Fruit fly (Drosophila melanogaster) whole organism, embryonic: ENCODE measurements around the gene CG13931.

Experiments
- BtbVII ChIP-seq: fragments of 200-800 bp; sonication (Bioruptor generic); optimal IDR thresholded peaks from 3 replicates; lab custom pipeline; 2017; ENCODE audit warnings: missing biosample characterization, mild to moderate bottlenecking, missing genetic modification characterization
- CG11456 ChIP-seq: fragments of 200-800 bp; sonication (Bioruptor generic); IDR thresholded peaks from 3 replicates; pipeline ENCODE4 v1.3.6; 2022; ENCODE audit warnings: missing biosample characterization, missing genetic modification characterization
- CG12104 ChIP-seq: fragments of 200-800 bp; sonication (Bioruptor generic); optimal IDR thresholded peaks from 3 replicates; lab custom pipeline; 2016; ENCODE audit warnings: missing biosample characterization, missing genetic modification characterization
- CG12391 ChIP-seq: fragments of 200-800 bp; sonication (Bioruptor generic); optimal IDR thresholded peaks from 3 replicates; lab custom pipeline; 2018; ENCODE audit warnings: missing biosample characterization, mild to moderate bottlenecking, missing genetic modification characterization, moderate library complexity
- CG14014 ChIP-seq: fragments of 200-800 bp; sonication (Bioruptor generic); IDR thresholded peaks from 2 replicates; pipeline ENCODE4 v1.3.6; 2022; ENCODE audit warnings: missing biosample characterization, missing genetic modification characterization
- CG15479 ChIP-seq: fragments of 200-800 bp; sonication (Bioruptor generic); optimal IDR thresholded peaks from 3 replicates; lab custom pipeline; 2019; ENCODE audit warnings: missing biosample characterization, mild to moderate bottlenecking, missing genetic modification characterization, moderate library complexity
- CG15696 ChIP-seq: fragments of 200-800 bp; sonication (Bioruptor generic); optimal IDR thresholded peaks from 2 replicates; lab custom pipeline; 2019; ENCODE audit warnings: missing biosample characterization, mild to moderate bottlenecking, missing genetic modification characterization, moderate library complexity
- CG1647 ChIP-seq: fragments of 200-800 bp; sonication (Bioruptor generic); optimal IDR thresholded peaks from 3 replicates; lab custom pipeline; 2016; ENCODE audit warnings: missing biosample characterization, missing genetic modification characterization
- CG17912 ChIP-seq: fragments of 200-800 bp; sonication (Bioruptor generic); optimal IDR thresholded peaks from 2 replicates; lab custom pipeline; 2018; ENCODE audit warnings: missing biosample characterization, mild to moderate bottlenecking, missing genetic modification characterization
- CG2678 ChIP-seq: fragments of 200-800 bp; sonication (Bioruptor generic); optimal IDR thresholded peaks from 3 replicates; lab custom pipeline; 2019; ENCODE audit warnings: missing biosample characterization, mild to moderate bottlenecking, missing genetic modification characterization, moderate library complexity
- CG2889 ChIP-seq: fragments of 200-800 bp; sonication (Bioruptor generic); IDR thresholded peaks from 3 replicates; pipeline ENCODE4 v1.3.6; 2022; ENCODE audit warnings: missing biosample characterization, missing genetic modification characterization
- CG34376 ChIP-seq: fragments of 200-800 bp; sonication (Bioruptor generic); optimal IDR thresholded peaks from 2 replicates; lab custom pipeline; 2018; ENCODE audit warnings: missing biosample characterization, mild to moderate bottlenecking, missing genetic modification characterization
- CG7987 ChIP-seq: fragments of 200-800 bp; sonication (Bioruptor generic); optimal IDR thresholded peaks from 2 replicates; lab custom pipeline; 2018; ENCODE audit warnings: missing biosample characterization, mild to moderate bottlenecking, missing genetic modification characterization, moderate library complexity
- CG9437 ChIP-seq: fragments of 200-800 bp; sonication (Bioruptor generic); optimal IDR thresholded peaks from 2 replicates; lab custom pipeline; 2018; ENCODE audit warnings: missing biosample characterization, mild to moderate bottlenecking, missing genetic modification characterization
- CG9797 ChIP-seq: fragments of 200-800 bp; sonication (Bioruptor generic); optimal IDR thresholded peaks from 3 replicates; lab custom pipeline; 2018; ENCODE audit warnings: missing biosample characterization, mild to moderate bottlenecking, missing genetic modification characterization
- D ChIP-seq, 2 experiments: fragments of 200-800 bp in 1 of 2; fragments of >200 bp in 1 of 2; sonication (Bioruptor generic) in 1 of 2; optimal IDR thresholded peaks; 2 replicates in 1 of 2; 3 replicates in 1 of 2; lab custom pipeline; 2017; ENCODE audit warnings: mild to moderate bottlenecking in 1 of 2, missing biosample characterization in 1 of 2, missing genetic modification characterization in 1 of 2, missing genetic modification reagents in 1 of 2
- D19A ChIP-seq: fragments of 200-800 bp; optimal IDR thresholded peaks from 3 replicates; lab custom pipeline; 2019; ENCODE audit warnings: missing biosample characterization, mild to moderate bottlenecking, missing genetic modification characterization, moderate library complexity
- Dp ChIP-seq: fragments of 200-800 bp; sonication (Bioruptor generic); optimal IDR thresholded peaks from 2 replicates; lab custom pipeline; 2018; ENCODE audit warnings: missing biosample characterization, mild to moderate bottlenecking, missing genetic modification characterization, moderate library complexity
- GATAe ChIP-seq: fragments of 200-800 bp; sonication (Bioruptor generic); conservative IDR thresholded peaks from 2 replicates; pipeline ENCODE4 v1.3.6; 2022; ENCODE audit warnings: missing biosample characterization, missing genetic modification characterization
- Gug ChIP-seq: fragments of 200-800 bp; sonication (Bioruptor generic); IDR thresholded peaks from 4 replicates; pipeline ENCODE4 v1.3.6; 2022; ENCODE audit warnings: missing biosample characterization, missing genetic modification characterization
- Hmr ChIP-seq: fragments of 200-800 bp; sonication (Bioruptor generic); optimal IDR thresholded peaks from 3 replicates; lab custom pipeline; 2017; ENCODE audit warnings: mild to moderate bottlenecking, missing biosample characterization, missing genetic modification reagents, missing genetic modification characterization
- Lhr ChIP-seq: fragments of 200-800 bp; sonication (Bioruptor generic); optimal IDR thresholded peaks from 3 replicates; lab custom pipeline; 2017; ENCODE audit warnings: mild to moderate bottlenecking, missing biosample characterization, missing genetic modification reagents, missing genetic modification characterization
- Mes4 ChIP-seq: fragments of 200-800 bp; sonication (Bioruptor generic); optimal IDR thresholded peaks from 2 replicates; lab custom pipeline; 2016; ENCODE audit warnings: missing biosample characterization, missing genetic modification characterization
- NC2β ChIP-seq: fragments of 200-800 bp; sonication (Bioruptor generic); optimal IDR thresholded peaks from 2 replicates; lab custom pipeline; 2016; ENCODE audit warnings: missing biosample characterization, missing genetic modification characterization
- Ptx1 ChIP-seq: fragments of 200-800 bp; sonication (Bioruptor generic); IDR thresholded peaks from 2 replicates; pipeline ENCODE4 v1.3.6; 2022; ENCODE audit warnings: missing biosample characterization, missing genetic modification characterization
- Side ChIP-seq: fragments of 200-800 bp; sonication (Bioruptor generic); optimal IDR thresholded peaks from 2 replicates; lab custom pipeline; 2016; ENCODE audit warnings: missing biosample characterization, missing genetic modification characterization
- abd-A ChIP-seq: fragments of 200-800 bp; sonication (Bioruptor generic); optimal IDR thresholded peaks from 3 replicates; lab custom pipeline; 2019; ENCODE audit warnings: missing biosample characterization, mild to moderate bottlenecking, missing genetic modification characterization, moderate library complexity
- al ChIP-seq: fragments of 200-800 bp; sonication (Bioruptor generic); IDR thresholded peaks from 2 replicates; pipeline ENCODE4 v1.3.6; 2022; ENCODE audit warnings: missing biosample characterization, missing genetic modification characterization
- bowl ChIP-seq: fragments of 200-800 bp; sonication (Bioruptor generic); IDR thresholded peaks from 2 replicates; pipeline ENCODE4 v1.3.6; 2022; ENCODE audit warnings: missing biosample characterization, missing genetic modification characterization
- br ChIP-seq: fragments of >200 bp; optimal IDR thresholded peaks from 2 replicates; lab custom pipeline; 2017
- dysf ChIP-seq: fragments of 200-800 bp; sonication (Bioruptor generic); IDR thresholded peaks from 3 replicates; pipeline ENCODE4 v1.3.6; 2022; ENCODE audit warnings: missing biosample characterization, missing genetic modification characterization
- exex ChIP-seq: fragments of 200-800 bp; sonication (Bioruptor generic); optimal IDR thresholded peaks from 4 replicates; lab custom pipeline; 2018; ENCODE audit warnings: missing biosample characterization, mild to moderate bottlenecking, missing genetic modification characterization, moderate library complexity
- fd96Cb ChIP-seq: fragments of 200-800 bp; sonication (Bioruptor generic); optimal IDR thresholded peaks from 2 replicates; lab custom pipeline; 2018; ENCODE audit warnings: missing biosample characterization, mild to moderate bottlenecking, missing genetic modification characterization, moderate library complexity
- h ChIP-seq: fragments of >200 bp; optimal IDR thresholded peaks from 2 replicates; lab custom pipeline; 2017
- ham ChIP-seq: fragments of 200-800 bp; sonication (Bioruptor generic); IDR thresholded peaks from 2 replicates; pipeline ENCODE4 v1.3.6; 2022; ENCODE audit warnings: missing biosample characterization, missing genetic modification characterization
- inv ChIP-seq: fragments of 200-800 bp; sonication (Bioruptor generic); IDR thresholded peaks from 2 replicates; pipeline ENCODE4 v1.3.6; 2022; ENCODE audit warnings: missing biosample characterization, missing genetic modification characterization; ENCODE audit not compliant: partially characterized antibody
- knrl ChIP-seq: fragments of 200-800 bp; sonication (Bioruptor generic); IDR thresholded peaks from 3 replicates; pipeline ENCODE4 v1.3.6; 2022; ENCODE audit warnings: missing biosample characterization, missing genetic modification characterization; ENCODE audit not compliant: partially characterized antibody
- lab ChIP-seq: fragments of 200-800 bp; sonication (Bioruptor generic); optimal IDR thresholded peaks from 3 replicates; lab custom pipeline; 2017; ENCODE audit warnings: missing biosample characterization, missing genetic modification characterization, mild to moderate bottlenecking, moderate library complexity, missing genetic modification reagents
- lola ChIP-seq, 3 experiments: fragments of >200 bp in 2 of 3; fragments of 200-800 bp in 1 of 3; sonication (Bioruptor generic) in 1 of 3; optimal IDR thresholded peaks; 2 replicates each; lab custom pipeline; 2017 to 2019; ENCODE audit warnings: missing biosample characterization in 3 of 3, missing genetic modification characterization in 3 of 3, mild to moderate bottlenecking in 1 of 3, moderate library complexity in 1 of 3
- mam ChIP-seq: fragments of 200-800 bp; sonication (Bioruptor generic); optimal IDR thresholded peaks from 3 replicates; lab custom pipeline; 2016; ENCODE audit warnings: missing biosample characterization, missing genetic modification characterization
- mirr ChIP-seq: fragments of 200-800 bp; sonication (Bioruptor generic); optimal IDR thresholded peaks from 3 replicates; lab custom pipeline; 2018; ENCODE audit warnings: missing biosample characterization, mild to moderate bottlenecking, missing genetic modification characterization
- oc ChIP-seq: fragments of 200-800 bp; sonication (Bioruptor generic); optimal IDR thresholded peaks from 2 replicates; lab custom pipeline; 2018; ENCODE audit warnings: missing biosample characterization, mild to moderate bottlenecking, missing genetic modification characterization, moderate library complexity
- sd ChIP-seq: fragments of 200-800 bp; sonication (Bioruptor generic); optimal IDR thresholded peaks from 3 replicates; lab custom pipeline; 2018; ENCODE audit warnings: missing biosample characterization, mild to moderate bottlenecking, missing genetic modification characterization, moderate library complexity
- sens-2 ChIP-seq: fragments of 200-800 bp; sonication (Bioruptor generic); IDR thresholded peaks from 2 replicates; pipeline ENCODE4 v1.3.6; 2022; ENCODE audit warnings: missing biosample characterization, missing genetic modification characterization
- sug ChIP-seq: fragments of 200-800 bp; optimal IDR thresholded peaks from 2 replicates; lab custom pipeline; 2019; ENCODE audit warnings: missing biosample characterization, mild to moderate bottlenecking, missing genetic modification characterization, moderate library complexity
- tgo ChIP-seq: fragments of 200-800 bp; sonication (Bioruptor generic); IDR thresholded peaks from 3 replicates; pipeline ENCODE4 v1.3.6; 2022; ENCODE audit warnings: missing biosample characterization, missing genetic modification characterization
- unc-4 ChIP-seq: fragments of 200-800 bp; sonication (Bioruptor generic); IDR thresholded peaks from 2 replicates; pipeline ENCODE4 v1.3.6; 2022; ENCODE audit warnings: missing biosample characterization, missing genetic modification characterization; ENCODE audit not compliant: partially characterized antibody

CG13931 gene

dm6 chr3L:1746338-1747199, 44.4 kb upstream of the CG13931 start, which contains the start of gene CG13921 (continued):
- TF ChIP-seq CG12391 (tag; lab: Kevin White, UChicago) (peak; percentile 99), al (GFP tag; lab: Robert Waterston, UW) (peak; percentile 99), mam (GFP tag; lab: Kevin White, UChicago) (peak; percentile 99), ham (GFP tag; lab: Robert Waterston, UW) (peak; percentile 96), br (no peak), sens-2 (GFP tag; lab: Robert Waterston, UW) (peak; percentile 99), bowl (GFP tag; lab: Robert Waterston, UW) (peak; percentile 96), BtbVII (GFP tag; lab: Kevin White, UChicago) (peak; percentile 97), CG17912 (peak; percentile 87)
- TF ChIP-seq, all 482 proteins: peak for 437

DNA sequence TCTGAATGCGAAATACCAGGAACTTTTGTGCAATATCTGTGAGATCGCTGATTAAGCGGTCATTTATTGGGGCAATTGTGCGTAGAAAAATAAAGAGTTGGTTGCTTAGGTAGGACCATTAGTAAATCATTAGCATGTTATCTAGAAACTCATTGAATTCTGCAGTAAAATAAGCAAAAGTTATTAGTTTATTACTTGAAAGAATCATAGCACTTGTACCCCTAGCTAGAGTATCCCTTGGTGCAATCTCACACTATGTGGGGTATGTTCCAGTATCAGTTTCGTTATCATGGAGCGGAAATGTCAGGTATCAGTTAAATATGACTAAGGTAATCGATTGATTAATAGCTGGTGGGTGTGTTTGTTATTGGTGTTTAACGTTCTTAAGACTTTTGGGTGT, 43.2 kb upstream of the CG13931 start:
- TF ChIP-seq tgo (GFP tag; lab: Robert Waterston, UW) = no peak
- TF ChIP-seq D (optimal IDR thresholded peaks at IDR 0.05; lab: Kevin White, UChicago) = no peak
- no peak for TF ChIP-seq D (GFP tag; optimal IDR thresholded peaks at IDR 0.05; lab: Kevin White, UChicago)
- TF ChIP-seq CG15479 (GFP tag; lab: Kevin White, UChicago) = no peak
- peak; percentile 98 for TF ChIP-seq sug (tag; lab: Kevin White, UChicago)
- no peak for TF ChIP-seq dysf (GFP tag; lab: Robert Waterston, UW)
- TF ChIP-seq lab (GFP tag; lab: Kevin White, UChicago) = peak; percentile 58
- TF ChIP-seq CG11456 (GFP tag; lab: Robert Waterston, UW) = no peak
- no peak for TF ChIP-seq NC2β (GFP tag; lab: Kevin White, UChicago)
- no peak for TF ChIP-seq abd-A (tag; lab: Kevin White, UChicago)
- no peak for TF ChIP-seq Ptx1 (GFP tag; lab: Robert Waterston, UW)
- peak; percentile 89 for TF ChIP-seq exex (tag; lab: Kevin White, UChicago)
- TF ChIP-seq CG2678 = peak; percentile 26
- no peak for TF ChIP-seq CG1647
- TF ChIP-seq CG2889 (GFP tag; lab: Robert Waterston, UW) = no peak
- TF ChIP-seq CG14014 = no peak
- no peak for TF ChIP-seq CG9437 (GFP tag; lab: Kevin White, UChicago)
- TF ChIP-seq unc-4 (GFP tag; lab: Robert Waterston, UW) = no peak
- no peak for TF ChIP-seq oc (tag; lab: Kevin White, UChicago)
- no peak for TF ChIP-seq fd96Cb (tag; lab: Kevin White, UChicago)
- TF ChIP-seq lola (GFP tag; optimal IDR thresholded peaks at IDR 0.05; lab: Kevin White, UChicago) = no peak
- no peak for TF ChIP-seq Dp (GFP tag; lab: Kevin White, UChicago)
- TF ChIP-seq CG9797 (GFP tag; lab: Kevin White, UChicago) = no peak
- peak; percentile 12 for TF ChIP-seq Hmr (GFP tag; lab: Kevin White, UChicago)
- no peak for TF ChIP-seq ham (GFP tag; lab: Robert Waterston, UW)
- no peak for TF ChIP-seq Lhr (GFP tag; lab: Kevin White, UChicago)
- peak; percentile 63 for TF ChIP-seq D19A (tag; lab: Kevin White, UChicago)
- TF ChIP-seq Side (GFP tag; lab: Kevin White, UChicago) = no peak
- TF ChIP-seq h (lab: Kevin White, UChicago) = no peak
- TF ChIP-seq CG34376 (GFP tag; lab: Kevin White, UChicago) = peak; percentile 42
- no peak for TF ChIP-seq Gug
- no peak for TF ChIP-seq Mes4
- peak; percentile 21 for TF ChIP-seq sd (tag; lab: Kevin White, UChicago)
- peak; percentile 34 for TF ChIP-seq mirr
- no peak for TF ChIP-seq CG7987 (GFP tag; lab: Kevin White, UChicago)
- TF ChIP-seq GATAe (GFP tag; lab: Robert Waterston, UW) = peak; percentile 46; the same call in 1 of the 2 replicates
- TF ChIP-seq CG12104 (GFP tag; lab: Kevin White, UChicago) = no peak
- TF ChIP-seq knrl = no peak
- no peak for TF ChIP-seq CG15696 (tag; lab: Kevin White, UChicago)
- TF ChIP-seq inv (GFP tag; lab: Robert Waterston, UW) = no peak
